Worm (Caenorhabditis elegans) whole organism, late embryonic: ENCODE data around the gene mdt-29.
"Not testable (repeated sequence)": the region's sequence is repeated elsewhere in the genome, so short reads cannot be mapped to it uniquely, and the experiment has no call there.

ENCODE experiments used
- C38D4.7 ChIP-seq: fragments of 200-800 bp; sonication (Bioruptor generic); optimal IDR thresholded peaks from 2 replicates; lab custom pipeline; 2018; ENCODE audit warnings: mild to moderate bottlenecking, missing genetic modification characterization, moderate library complexity, missing compliant biosample characterization
- F13H6.1 ChIP-seq: sonication (generic microtip); optimal IDR thresholded peaks from 2 replicates; lab custom pipeline; 2016; ENCODE audit warnings: missing genetic modification characterization, missing compliant biosample characterization
- K02D7.2 ChIP-seq: sonication (generic microtip); optimal IDR thresholded peaks from 2 replicates; lab custom pipeline; 2017; ENCODE audit warnings: mild to moderate bottlenecking, missing genetic modification characterization, missing compliant biosample characterization
- K09A11.1 ChIP-seq: sonication (generic microtip); optimal IDR thresholded peaks from 2 replicates; lab custom pipeline; 2017; ENCODE audit warnings: antibody characterized with exemption, mild to moderate bottlenecking, missing genetic modification characterization, missing compliant biosample characterization; ENCODE audit not compliant: insufficient read depth
- Y22D7AL.16 ChIP-seq: sonication (generic microtip); optimal IDR thresholded peaks from 2 replicates; lab custom pipeline; 2016; ENCODE audit warnings: missing genetic modification characterization, missing compliant biosample characterization
- ahr-1 ChIP-seq: sonication (generic microtip); optimal IDR thresholded peaks from 2 replicates; lab custom pipeline; 2016; ENCODE audit warnings: missing genetic modification characterization, missing compliant biosample characterization
- ceh-18 ChIP-seq: sonication (generic microtip); optimal IDR thresholded peaks from 2 replicates; lab custom pipeline; 2016; ENCODE audit warnings: missing genetic modification characterization, missing compliant biosample characterization
- ceh-2 ChIP-seq: sonication (generic microtip); optimal IDR thresholded peaks from 2 replicates; lab custom pipeline; 2016; ENCODE audit warnings: missing genotype, missing genetic modification characterization, missing compliant biosample characterization
- ceh-22 ChIP-seq: sonication (generic microtip); optimal IDR thresholded peaks from 2 replicates; lab custom pipeline; 2017; ENCODE audit warnings: missing biosample characterization, missing genetic modification characterization
- ceh-24 ChIP-seq: sonication (generic microtip); optimal IDR thresholded peaks from 2 replicates; lab custom pipeline; 2016; ENCODE audit warnings: mild to moderate bottlenecking, missing genetic modification characterization, missing compliant biosample characterization
- ceh-45 ChIP-seq: fragments of 200-800 bp; sonication (Bioruptor generic); IDR thresholded peaks from 2 replicates; pipeline ENCODE4 v1.3.6; 2022; ENCODE audit warnings: missing genetic modification reagents, missing genetic modification characterization, missing compliant biosample characterization
- ceh-48 ChIP-seq: sonication (generic microtip); optimal IDR thresholded peaks from 2 replicates; lab custom pipeline; 2016; ENCODE audit warnings: missing genetic modification characterization, inconsistent platforms, missing compliant biosample characterization
- che-1 ChIP-seq: sonication (generic microtip); optimal IDR thresholded peaks from 2 replicates; lab custom pipeline; 2016; ENCODE audit warnings: mild to moderate bottlenecking, missing genetic modification characterization, missing compliant biosample characterization
- dmd-4 ChIP-seq: sonication (generic microtip); optimal IDR thresholded peaks from 2 replicates; lab custom pipeline; 2016; ENCODE audit warnings: borderline replicate concordance, missing genetic modification characterization, missing compliant biosample characterization
- dve-1 ChIP-seq: sonication (generic microtip); optimal IDR thresholded peaks from 2 replicates; lab custom pipeline; 2017; ENCODE audit warnings: antibody characterized with exemption, mild to moderate bottlenecking, missing genetic modification characterization, missing compliant biosample characterization
- elt-2 ChIP-seq: sonication (generic microtip); optimal IDR thresholded peaks from 2 replicates; lab custom pipeline; 2016; ENCODE audit warnings: missing genetic modification reagents, missing genetic modification characterization, missing compliant biosample characterization
- elt-4 ChIP-seq: sonication (generic microtip); optimal IDR thresholded peaks from 2 replicates; lab custom pipeline; 2016; ENCODE audit warnings: missing genetic modification characterization, missing compliant biosample characterization
- ets-4 ChIP-seq: sonication (generic microtip); optimal IDR thresholded peaks from 2 replicates; lab custom pipeline; 2016; ENCODE audit warnings: missing genetic modification characterization, missing compliant biosample characterization
- eyg-1 ChIP-seq: sonication (generic microtip); optimal IDR thresholded peaks from 2 replicates; lab custom pipeline; 2016; ENCODE audit warnings: missing genotype, missing genetic modification characterization, missing compliant biosample characterization
- fkh-10 ChIP-seq: fragments of 150-350 bp; optimal IDR thresholded peaks from 2 replicates; lab custom pipeline; 2014; ENCODE audit warnings: missing biosample characterization, missing genetic modification reagents, missing genetic modification characterization
- gmeb-2 ChIP-seq: sonication (generic microtip); optimal IDR thresholded peaks from 2 replicates; lab custom pipeline; 2016; ENCODE audit warnings: missing genetic modification characterization, inconsistent platforms, missing compliant biosample characterization
- hlh-15 ChIP-seq: sonication (generic microtip); optimal IDR thresholded peaks from 2 replicates; lab custom pipeline; 2016; ENCODE audit warnings: missing genetic modification characterization, missing compliant biosample characterization
- hlh-8 ChIP-seq: sonication (generic microtip); optimal IDR thresholded peaks from 2 replicates; lab custom pipeline; 2016; ENCODE audit warnings: missing genotype, missing genetic modification characterization, missing compliant biosample characterization
- lim-6 ChIP-seq: sonication (generic microtip); optimal IDR thresholded peaks from 2 replicates; lab custom pipeline; 2016; ENCODE audit warnings: missing genetic modification characterization, missing compliant biosample characterization
- lin-11 ChIP-seq: fragments of 200-800 bp; sonication (Bioruptor generic); optimal IDR thresholded peaks from 2 replicates; lab custom pipeline; 2018; ENCODE audit warnings: mild to moderate bottlenecking, missing genetic modification characterization, missing compliant biosample characterization
- madf-2 ChIP-seq: sonication (generic microtip); optimal IDR thresholded peaks from 2 replicates; lab custom pipeline; 2017; ENCODE audit warnings: missing genetic modification characterization, missing compliant biosample characterization
- nhr-11 ChIP-seq: fragments of 150-350 bp; optimal IDR thresholded peaks from 2 replicates; lab custom pipeline; 2014; ENCODE audit warnings: missing biosample characterization, missing genetic modification characterization
- npax-4 ChIP-seq: sonication (generic microtip); optimal IDR thresholded peaks from 2 replicates; lab custom pipeline; 2016; ENCODE audit warnings: missing genetic modification characterization, missing compliant biosample characterization
- odd-2 ChIP-seq: sonication (generic microtip); optimal IDR thresholded peaks from 2 replicates; lab custom pipeline; 2017; ENCODE audit warnings: antibody characterized with exemption, mild to moderate bottlenecking, missing genetic modification characterization, missing compliant biosample characterization
- pag-3 ChIP-seq: sonication (generic microtip); optimal IDR thresholded peaks from 2 replicates; lab custom pipeline; 2016; ENCODE audit warnings: missing compliant biosample characterization, missing genetic modification characterization, borderline replicate concordance
- pax-1 ChIP-seq: fragments of 150-350 bp; optimal IDR thresholded peaks from 2 replicates; lab custom pipeline; 2014; ENCODE audit warnings: missing biosample characterization, missing genetic modification characterization
- pqm-1 ChIP-seq: sonication (generic microtip); optimal IDR thresholded peaks from 2 replicates; lab custom pipeline; 2016; ENCODE audit warnings: missing genetic modification characterization, missing compliant biosample characterization
- pros-1 ChIP-seq: fragments of 150-350 bp; optimal IDR thresholded peaks from 2 replicates; lab custom pipeline; 2014; ENCODE audit warnings: missing biosample characterization, missing genetic modification reagents, missing genetic modification characterization
- ref-2 ChIP-seq: sonication (generic microtip); optimal IDR thresholded peaks from 2 replicates; lab custom pipeline; 2016; ENCODE audit warnings: missing genetic modification characterization, missing compliant biosample characterization
- rnt-1 ChIP-seq: sonication (generic microtip); optimal IDR thresholded peaks from 2 replicates; lab custom pipeline; 2016; ENCODE audit warnings: missing genetic modification characterization, missing compliant biosample characterization
- sdc-2 ChIP-seq: sonication (generic microtip); optimal IDR thresholded peaks from 2 replicates; lab custom pipeline; 2016; ENCODE audit warnings: missing genotype, missing genetic modification characterization, missing compliant biosample characterization
- sox-2 ChIP-seq: fragments of 200-800 bp; sonication (Bioruptor generic); IDR thresholded peaks from 2 replicates; pipeline ENCODE4 v1.3.6; 2022; ENCODE audit warnings: missing genetic modification reagents, missing genetic modification characterization, missing compliant biosample characterization
- syd-9 ChIP-seq: sonication (generic microtip); optimal IDR thresholded peaks from 2 replicates; lab custom pipeline; 2016; ENCODE audit warnings: mild to moderate bottlenecking, missing genetic modification characterization, moderate library complexity, missing compliant biosample characterization
- tbx-7 ChIP-seq: sonication (generic microtip); optimal IDR thresholded peaks from 2 replicates; lab custom pipeline; 2016; ENCODE audit warnings: missing genotype, missing genetic modification characterization, missing compliant biosample characterization
- unc-86 ChIP-seq: sonication (generic microtip); optimal IDR thresholded peaks from 2 replicates; lab custom pipeline; 2016; ENCODE audit warnings: missing genetic modification characterization, missing compliant biosample characterization
- zip-5 ChIP-seq: sonication (generic microtip); optimal IDR thresholded peaks from 2 replicates; lab custom pipeline; 2016; ENCODE audit warnings: missing genetic modification characterization, missing compliant biosample characterization
- ztf-16 ChIP-seq: sonication (generic microtip); optimal IDR thresholded peaks from 2 replicates; lab custom pipeline; 2017; ENCODE audit warnings: missing genetic modification characterization, missing compliant biosample characterization

Gene mdt-29

DNA sequence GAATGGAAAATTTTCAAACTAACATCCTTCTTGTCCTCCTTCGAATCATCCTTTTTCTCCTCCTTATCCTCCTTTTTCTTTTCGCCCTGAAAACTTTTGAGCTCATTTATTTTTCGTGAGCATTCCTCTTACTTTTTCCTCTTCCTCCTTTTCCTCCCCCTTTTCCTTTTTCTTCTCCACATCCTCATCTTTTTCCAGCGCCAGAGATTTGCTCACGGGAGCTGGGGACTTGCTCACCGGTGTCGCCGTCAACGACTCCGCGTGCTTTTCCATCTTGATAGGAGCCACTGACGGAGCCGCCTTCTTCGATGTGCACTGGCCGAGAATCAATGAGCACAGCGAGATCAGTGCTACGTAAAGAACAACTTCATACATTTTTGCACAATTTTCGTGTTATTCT, 24.7 kb upstream of the mdt-29 start, which contains the start of gene K08E3.2:
Gene K08E3.2, minus strand, starts transcription at position 375 of the 400 bp plus-strand sequence.
- no peak for TF ChIP-seq zip-5 (tag; lab: Kevin White, UChicago)
- no peak for TF ChIP-seq unc-86 (tag; lab: Kevin White, UChicago)
- no peak for TF ChIP-seq pqm-1 (tag; lab: Kevin White, UChicago)
- no peak for TF ChIP-seq pax-1 (tag; lab: Kevin White, UChicago)

DNA sequence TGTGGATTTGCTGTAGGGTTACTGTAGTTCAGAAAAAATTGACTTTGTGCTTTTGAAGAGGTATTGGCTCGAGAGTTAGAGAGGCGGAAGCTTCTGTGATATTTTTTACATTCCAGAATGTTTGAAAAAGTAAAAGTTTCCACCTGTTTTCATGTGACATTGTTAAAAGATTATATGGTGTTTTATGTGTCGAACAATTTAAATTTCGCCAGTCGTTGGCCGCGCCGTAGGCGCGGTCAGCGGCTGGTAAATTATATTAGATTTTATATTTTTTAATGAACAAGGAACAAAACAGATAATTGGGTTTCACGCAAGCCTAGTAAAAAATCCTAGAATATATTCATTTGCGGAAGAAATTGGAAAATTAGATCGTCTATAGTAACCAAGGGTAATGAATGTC, 21.8 kb upstream of the mdt-29 start, which contains the start of gene mlc-7:
Gene mlc-7, plus strand, starts transcription at position 301 of the 400 bp plus-strand sequence.
- TF ChIP-seq elt-2 (tag; lab: Kevin White, UChicago); sox-2 (GFP tag; lab: Robert Waterston, UW); zip-5 (tag; lab: Kevin White, UChicago): not testable (repeated sequence)

DNA sequence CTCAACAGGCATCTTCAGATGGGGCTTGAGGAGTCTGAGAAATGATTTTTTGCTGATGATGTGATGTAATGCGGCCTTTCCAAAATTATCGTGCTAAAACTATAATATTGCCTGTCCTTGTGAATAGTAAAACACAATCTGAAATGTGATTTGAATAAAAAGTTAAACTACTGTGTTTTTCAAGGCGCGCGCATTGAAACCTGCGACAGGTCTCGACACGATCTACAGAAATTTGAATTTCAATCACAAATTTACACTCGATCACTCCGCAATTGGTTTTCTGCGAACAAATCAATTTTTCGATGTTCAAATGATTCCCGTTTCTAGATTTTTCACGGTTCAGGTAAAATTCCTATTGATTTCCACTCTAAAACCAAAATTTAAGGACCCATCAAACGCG, 17.3 kb upstream of the mdt-29 start, which contains the start of gene toca-2:
Gene toca-2, plus strand, starts transcription at position 208 of the 400 bp plus-strand sequence.
- TF ChIP-seq elt-2 (tag; lab: Kevin White, UChicago) (no peak), unc-86 (tag; lab: Kevin White, UChicago) (no peak), F13H6.1 (tag; lab: Kevin White, UChicago) (no peak), rnt-1 (tag; lab: Kevin White, UChicago) (no peak), madf-2 (tag; lab: Kevin White, UChicago) (no peak), gmeb-2 (tag; lab: Kevin White, UChicago) (no peak), K02D7.2 (tag; lab: Kevin White, UChicago) (no peak), ets-4 (no peak), ceh-48 (tag; lab: Kevin White, UChicago) (no peak), eyg-1 (tag; lab: Kevin White, UChicago) (no peak), ztf-16 (tag; lab: Kevin White, UChicago) (no peak), ceh-18 (tag; lab: Kevin White, UChicago) (no peak), pqm-1 (tag; lab: Kevin White, UChicago) (no peak), ref-2 (tag; lab: Kevin White, UChicago) (no peak), dve-1 (tag; lab: Kevin White, UChicago) (no peak), elt-4 (tag; lab: Kevin White, UChicago) (no peak)

DNA sequence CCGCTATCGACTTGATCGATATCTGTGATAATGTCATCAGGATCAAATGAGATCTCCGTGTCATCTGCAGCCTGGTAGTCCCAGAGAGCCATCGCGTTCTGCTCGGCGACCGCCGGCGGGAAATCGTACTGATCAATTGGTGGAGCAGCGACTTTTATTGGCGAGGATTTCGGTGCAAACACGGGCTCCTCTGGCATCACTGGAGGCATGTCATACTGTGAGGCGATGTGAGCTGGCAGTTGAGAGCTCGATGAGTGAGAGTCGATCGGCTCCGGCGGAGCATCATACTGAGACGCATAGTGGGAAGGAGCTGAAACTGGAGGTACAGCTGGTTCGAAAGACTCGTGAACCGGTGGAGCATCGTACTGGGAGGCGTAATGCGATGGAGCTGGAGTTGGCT, 13.3 kb upstream of the mdt-29 start:
- TF ChIP-seq K09A11.1 (tag; lab: Kevin White, UChicago) (no peak), ceh-22 (tag; lab: Kevin White, UChicago) (no peak), dmd-4 (no peak), hlh-15 (tag; lab: Kevin White, UChicago) (no peak), ceh-45 (GFP tag; lab: Robert Waterston, UW) (no peak), sdc-2 (tag; lab: Kevin White, UChicago) (no peak), nhr-11 (tag; lab: Kevin White, UChicago) (no peak), hlh-8 (tag; lab: Kevin White, UChicago) (no peak), fkh-10 (no peak), C38D4.7 (no peak)

DNA sequence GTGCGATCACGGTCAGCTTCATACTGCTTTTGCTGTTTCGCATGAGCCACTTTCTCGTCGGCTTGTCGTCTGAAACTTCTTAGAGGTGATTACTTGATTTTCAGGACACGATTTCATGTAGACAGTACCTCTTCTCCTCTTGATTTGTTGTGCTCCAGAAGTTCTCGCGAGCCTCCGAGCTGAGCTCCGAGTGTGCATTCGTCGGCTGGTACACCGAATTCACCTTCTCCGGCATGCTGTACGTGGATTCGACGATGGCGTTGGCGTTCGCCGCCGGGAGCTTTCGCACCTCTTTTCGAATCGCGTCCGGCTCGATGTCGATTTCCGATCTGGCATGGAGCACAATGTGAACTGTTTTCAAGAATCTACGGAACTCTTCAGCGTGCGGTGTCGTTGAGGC, 12.0 kb upstream of the mdt-29 start:
- TF ChIP-seq ztf-16 (tag; lab: Kevin White, UChicago) = no peak
- TF ChIP-seq ceh-24 (tag; lab: Kevin White, UChicago) = no peak
- no peak for TF ChIP-seq lin-11 (tag; lab: Kevin White, UChicago)
- no peak for TF ChIP-seq Y22D7AL.16 (tag; lab: Kevin White, UChicago)
- TF ChIP-seq ceh-22 (tag; lab: Kevin White, UChicago) = no peak
- TF ChIP-seq hlh-15 (tag; lab: Kevin White, UChicago) = no peak
- TF ChIP-seq pax-1 (tag; lab: Kevin White, UChicago) = no peak
- TF ChIP-seq lim-6 = no peak
- TF ChIP-seq pros-1 (tag; lab: Kevin White, UChicago) = no peak
- no peak for TF ChIP-seq ceh-2 (tag; lab: Kevin White, UChicago)
- no peak for TF ChIP-seq pag-3 (tag; lab: Kevin White, UChicago)
- TF ChIP-seq odd-2 (tag; lab: Kevin White, UChicago) = no peak
- TF ChIP-seq ahr-1 (tag; lab: Kevin White, UChicago) = no peak
- TF ChIP-seq npax-4 = no peak
- no peak for TF ChIP-seq rnt-1 (tag; lab: Kevin White, UChicago)
- no peak for TF ChIP-seq nhr-11 (tag; lab: Kevin White, UChicago)
- no peak for TF ChIP-seq tbx-7 (tag; lab: Kevin White, UChicago)
- no peak for TF ChIP-seq syd-9 (tag; lab: Kevin White, UChicago)
- no peak for TF ChIP-seq che-1 (tag; lab: Kevin White, UChicago)
